Worm (Caenorhabditis elegans) whole organism, L1 larva: ENCODE results near the gene Y66C5A.1.

Experiments used
- ceh-82 ChIP-seq, 3 experiments: fragments of 150-350 bp in 1 of 3; sonication (generic microtip) in 2 of 3; optimal IDR thresholded peaks; 2 replicates each; lab custom pipeline; 2014 to 2017; ENCODE audit warnings: missing biosample characterization in 3 of 3, missing genetic modification characterization in 3 of 3
- ceh-90 ChIP-seq: sonication (generic microtip); optimal IDR thresholded peaks from 2 replicates; lab custom pipeline; 2016; ENCODE audit warnings: missing genetic modification characterization, missing compliant biosample characterization
- ces-1 ChIP-seq: fragments of 150-350 bp; optimal IDR thresholded peaks from 2 replicates; lab custom pipeline; 2014; ENCODE audit warnings: missing biosample characterization, missing genetic modification reagents, missing genetic modification characterization
- elt-3 ChIP-seq, 6 experiments: fragments of 150-350 bp in 1 of 6; sonication (generic microtip); optimal IDR thresholded peaks; 2 replicates each; lab custom pipeline; 2017 to 2018; ENCODE audit warnings: missing biosample characterization in 6 of 6, missing genetic modification characterization in 6 of 6, inconsistent platforms in 1 of 6
- hlh-17 ChIP-seq: fragments of 200-800 bp; sonication (Bioruptor generic); optimal IDR thresholded peaks from 2 replicates; lab custom pipeline; 2018; ENCODE audit warnings: missing genetic modification characterization, mild to moderate bottlenecking, missing compliant biosample characterization, moderate library complexity, borderline replicate concordance
- hlh-4 ChIP-seq: sonication (generic microtip); optimal IDR thresholded peaks from 2 replicates; lab custom pipeline; 2016; ENCODE audit warnings: mild to moderate bottlenecking, missing genetic modification characterization, missing compliant biosample characterization
- jun-1 ChIP-seq: fragments of 150-350 bp; optimal IDR thresholded peaks from 2 replicates; lab custom pipeline; 2014; ENCODE audit warnings: missing biosample characterization, missing genetic modification reagents, missing genetic modification characterization
- lin-15B ChIP-seq: fragments of 150-350 bp; sonication (generic microtip); optimal IDR thresholded peaks from 3 replicates; lab custom pipeline; 2014; ENCODE audit warnings: missing biosample characterization, missing genetic modification characterization
- lin-39 ChIP-seq: fragments of 150-350 bp; optimal IDR thresholded peaks from 2 replicates; lab custom pipeline; 2014; ENCODE audit warnings: missing biosample characterization, missing genetic modification reagents, missing genetic modification characterization
- mab-9 ChIP-seq: fragments of 200-800 bp; sonication (Bioruptor generic); IDR thresholded peaks from 2 replicates; pipeline ENCODE4 v1.3.6; 2022; ENCODE audit warnings: missing genetic modification reagents, missing genetic modification characterization, missing compliant biosample characterization
- mep-1 ChIP-seq: fragments of 150-350 bp; optimal IDR thresholded peaks from 2 replicates; lab custom pipeline; 2014; ENCODE audit warnings: missing biosample characterization, missing genetic modification characterization
- skn-1 ChIP-seq: fragments of 150-350 bp; optimal IDR thresholded peaks from 2 replicates; lab custom pipeline; 2014; ENCODE audit warnings: missing biosample characterization, missing genetic modification characterization
- sup-37 ChIP-seq: fragments of 200-800 bp; sonication (Bioruptor generic); optimal IDR thresholded peaks from 2 replicates; lab custom pipeline; 2018; ENCODE audit warnings: mild to moderate bottlenecking, missing genetic modification characterization, missing compliant biosample characterization
- unc-30 ChIP-seq: sonication (generic microtip); optimal IDR thresholded peaks from 2 replicates; lab custom pipeline; 2017; ENCODE audit warnings: missing biosample characterization, missing genetic modification characterization
- unc-98 ChIP-seq: fragments of 200-800 bp; sonication (Bioruptor generic); IDR thresholded peaks from 2 replicates; pipeline ENCODE4 v1.3.6; 2022; ENCODE audit warnings: missing genetic modification characterization, missing compliant biosample characterization
- vab-15 ChIP-seq: sonication (generic microtip); optimal IDR thresholded peaks from 2 replicates; lab custom pipeline; 2017; ENCODE audit warnings: missing genotype, mild to moderate bottlenecking, missing genetic modification characterization, missing compliant biosample characterization

Gene Y66C5A.1

ce11 chrX:14405817-14406216 lies 49.5 kb downstream of the Y66C5A.1 start, which contains the start of gene frpr-17:
TSS of gene frpr-17 (plus strand) at chrX:14406117.
- TF ChIP-seq mab-9 (GFP tag; lab: Robert Waterston, UW) (no peak), skn-1 (tag; lab: Kevin White, UChicago) (no peak), unc-98 (GFP tag; lab: Robert Waterston, UW) (no peak), elt-3 (tag; optimal IDR thresholded peaks at IDR 0.05; lab: Kevin White, UChicago) (no peak), unc-30 (tag; lab: Kevin White, UChicago) (no peak), hlh-17 (GFP tag; lab: Kevin White, UChicago) (no peak), lin-15B (tag; lab: Kevin White, UChicago) (no peak), lin-39 (no peak), jun-1 (tag; lab: Kevin White, UChicago) (no peak), hlh-4 (tag; lab: Kevin White, UChicago) (no peak), ceh-90 (no peak), vab-15 (no peak), ces-1 (GFP tag; lab: Kevin White, UChicago) (no peak), ceh-82 (tag; optimal IDR thresholded peaks at IDR 0.05; lab: Kevin White, UChicago) (no peak), mep-1 (tag; lab: Kevin White, UChicago) (no peak), sup-37 (GFP tag; lab: Kevin White, UChicago) (no peak)
